Worm (Caenorhabditis elegans): Measurements from ENCODE around the gene Y66D12A.21.

Gene Y66D12A.21

DNA sequence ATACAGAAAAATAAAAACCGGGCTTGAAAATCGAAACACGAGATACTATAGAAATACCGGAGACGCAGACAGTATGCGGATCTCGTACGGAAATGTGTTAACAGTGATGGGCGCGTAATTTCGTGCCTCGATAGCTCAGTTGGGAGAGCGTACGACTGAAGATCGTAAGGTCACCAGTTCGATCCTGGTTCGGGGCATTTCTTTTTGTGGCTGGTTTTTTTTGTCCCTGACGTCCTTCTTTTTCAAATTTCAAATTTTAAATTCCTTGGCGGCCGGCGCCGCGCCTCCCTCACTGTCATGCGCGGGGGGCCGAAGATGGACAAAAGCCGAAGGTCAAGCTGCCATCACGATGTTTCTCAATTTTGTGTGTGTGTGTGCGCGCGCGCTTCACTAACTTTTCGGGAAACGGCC, 49.6 kb upstream of the Y66D12A.21 start:
- TF ChIP-seq nhr-11 (tag; optimal IDR thresholded peaks at IDR 0.05), result no peak
- no peak for TF ChIP-seq rnt-1 (tag; optimal IDR thresholded peaks at IDR 0.05)
- TF ChIP-seq ceh-8 (GFP tag; optimal IDR thresholded peaks at IDR 0.05), result no peak
- no peak for TF ChIP-seq lin-15B (tag; optimal IDR thresholded peaks at IDR 0.05)
- no peak for TF ChIP-seq sup-37 (GFP tag; optimal IDR thresholded peaks at IDR 0.05)
- TF ChIP-seq Y116A8C.19 (tag; optimal IDR thresholded peaks at IDR 0.05; ENCODE audit: borderline replicate concordance), result no peak
- peak in 1 of 2 experiments; percentile 10 for TF ChIP-seq mdl-1 (tag; optimal IDR thresholded peaks at IDR 0.05)
- TF ChIP-seq lir-3 (tag; optimal IDR thresholded peaks at IDR 0.05; ENCODE audit: poor library complexity), result no peak
- TF ChIP-seq ces-1 (GFP tag; optimal IDR thresholded peaks at IDR 0.05), result no peak
- TF ChIP-seq isw-1 (GFP tag; IDR thresholded peaks at IDR 0.05), result no peak
- TF ChIP-seq nhr-28 (tag; optimal IDR thresholded peaks at IDR 0.05), result no peak
- TF ChIP-seq ceh-63 (GFP tag; optimal IDR thresholded peaks at IDR 0.05), result no peak
- peak; percentile 21; the same call in 1 of the 2 replicates for TF ChIP-seq nhr-19 (GFP tag; conservative IDR thresholded peaks at IDR 0.05)
- no peak for TF ChIP-seq swsn-7 (tag; optimal IDR thresholded peaks at IDR 0.05)
- TF ChIP-seq lin-13 (GFP tag; optimal IDR thresholded peaks at IDR 0.05), result peak; percentile 7
- TF ChIP-seq unc-98 (GFP tag; IDR thresholded peaks at IDR 0.05), result no peak
- TF ChIP-seq ztf-11 (tag; optimal IDR thresholded peaks at IDR 0.05), result no peak
- no peak for TF ChIP-seq efl-3 (GFP tag; optimal IDR thresholded peaks at IDR 0.05)
- no peak for TF ChIP-seq nhr-77 (tag; optimal IDR thresholded peaks at IDR 0.05)
- peak in 1 of 2 experiments; percentile 11 for TF ChIP-seq lsy-2 (tag; optimal IDR thresholded peaks at IDR 0.05)
- TF ChIP-seq ceh-90 (tag; optimal IDR thresholded peaks at IDR 0.05), result no peak
- no peak for TF ChIP-seq tbx-2 (tag; optimal IDR thresholded peaks at IDR 0.05)
- no peak for TF ChIP-seq ztf-4 (tag; optimal IDR thresholded peaks at IDR 0.05)
- no peak for TF ChIP-seq fkh-10 (GFP tag; optimal IDR thresholded peaks at IDR 0.05)
- no peak for TF ChIP-seq F16B12.6 (tag; optimal IDR thresholded peaks at IDR 0.05)
- no peak for TF ChIP-seq snpc-4 (tag; optimal IDR thresholded peaks at IDR 0.05)
- no peak for TF ChIP-seq ceh-82 (tag; optimal IDR thresholded peaks at IDR 0.05)
- no peak for TF ChIP-seq unc-30 (tag; optimal IDR thresholded peaks at IDR 0.05)
- TF ChIP-seq nhr-12 (tag; optimal IDR thresholded peaks at IDR 0.05), result no peak
- no peak for TF ChIP-seq aha-1 (tag; optimal IDR thresholded peaks at IDR 0.05)
- no peak for TF ChIP-seq nhr-84 (tag; optimal IDR thresholded peaks at IDR 0.05)
- no peak for TF ChIP-seq C04F5.9 (tag; optimal IDR thresholded peaks at IDR 0.05)
- TF ChIP-seq grh-1 (GFP tag; IDR thresholded peaks at IDR 0.05), result 0 out of 2 replicates have a peak, but pooled peaks have one; percentile 23
- TF ChIP-seq sox-4 (tag; optimal IDR thresholded peaks at IDR 0.05), result no peak
- no peak for TF ChIP-seq pqm-1 (tag; optimal IDR thresholded peaks at IDR 0.05)
- TF ChIP-seq hlh-17 (GFP tag; optimal IDR thresholded peaks at IDR 0.05; ENCODE audit: borderline replicate concordance), result no peak
- TF ChIP-seq fkh-8 (tag; optimal IDR thresholded peaks at IDR 0.05), result no peak
- TF ChIP-seq snu-23 (GFP tag; optimal IDR thresholded peaks at IDR 0.05), result peak; percentile 64
- TF ChIP-seq hpl-2 (GFP tag; optimal IDR thresholded peaks at IDR 0.05), result no peak
- TF ChIP-seq skn-1 (tag; optimal IDR thresholded peaks at IDR 0.05), result no peak
- TF ChIP-seq C34B4.2 (tag; optimal IDR thresholded peaks at IDR 0.05), result no peak
- TF ChIP-seq nhr-85 (tag), result peak; percentile 83
- peak; percentile 11 for TF ChIP-seq mep-1 (tag; optimal IDR thresholded peaks at IDR 0.05)
- no peak for TF ChIP-seq jun-1 (tag; optimal IDR thresholded peaks at IDR 0.05)
- no peak for TF ChIP-seq fkh-4 (tag; optimal IDR thresholded peaks at IDR 0.05; ENCODE audit: borderline replicate concordance)
- TF ChIP-seq egl-13 (tag; optimal IDR thresholded peaks at IDR 0.05), result no peak
- no peak for TF ChIP-seq nhr-76 (tag; optimal IDR thresholded peaks at IDR 0.05)
- TF ChIP-seq nhr-90 (tag; optimal IDR thresholded peaks at IDR 0.05; ENCODE audit: poor library complexity), result peak; percentile 67
- no peak for TF ChIP-seq alr-1 (tag; optimal IDR thresholded peaks at IDR 0.05; ENCODE audit: borderline replicate concordance)
- peak in 1 of 6 experiments; percentile 49 for TF ChIP-seq elt-3 (tag; optimal IDR thresholded peaks at IDR 0.05)
- TF ChIP-seq zip-4 (GFP tag; optimal IDR thresholded peaks at IDR 0.05), result no peak
- no peak for TF ChIP-seq elt-2 (tag; optimal IDR thresholded peaks at IDR 0.05)
- TF ChIP-seq ceh-88 (GFP tag; IDR thresholded peaks at IDR 0.05), result no peak

All from whole organism, L1 larva.